Worm (Caenorhabditis elegans) whole organism, L1 larva: ENCODE measurements around the gene dct-12.

Experiments used
- ceh-90 ChIP-seq: sonication (generic microtip); optimal IDR thresholded peaks from 2 replicates; lab custom pipeline; 2016; ENCODE audit warnings: missing genetic modification characterization, missing compliant biosample characterization
- elt-3 ChIP-seq, 6 experiments: fragments of 150-350 bp in 1 of 6; sonication (generic microtip); optimal IDR thresholded peaks; 2 replicates each; lab custom pipeline; 2017 to 2018; ENCODE audit warnings: missing biosample characterization in 6 of 6, missing genetic modification characterization in 6 of 6, inconsistent platforms in 1 of 6
- fkh-10 ChIP-seq: sonication (generic microtip); optimal IDR thresholded peaks from 2 replicates; lab custom pipeline; 2017; ENCODE audit warnings: missing biosample characterization, missing genetic modification reagents, missing genetic modification characterization
- fos-1 ChIP-seq: fragments of 150-350 bp; optimal IDR thresholded peaks from 2 replicates; lab custom pipeline; 2014; ENCODE audit warnings: missing biosample characterization, missing genetic modification characterization
- nhr-11 ChIP-seq: fragments of 150-350 bp; optimal IDR thresholded peaks from 2 replicates; lab custom pipeline; 2014; ENCODE audit warnings: missing biosample characterization, missing genetic modification characterization
- unc-130 ChIP-seq: fragments of 150-350 bp; optimal IDR thresholded peaks from 2 replicates; lab custom pipeline; 2017; ENCODE audit warnings: missing biosample characterization, missing genetic modification characterization, inconsistent platforms

DNA sequence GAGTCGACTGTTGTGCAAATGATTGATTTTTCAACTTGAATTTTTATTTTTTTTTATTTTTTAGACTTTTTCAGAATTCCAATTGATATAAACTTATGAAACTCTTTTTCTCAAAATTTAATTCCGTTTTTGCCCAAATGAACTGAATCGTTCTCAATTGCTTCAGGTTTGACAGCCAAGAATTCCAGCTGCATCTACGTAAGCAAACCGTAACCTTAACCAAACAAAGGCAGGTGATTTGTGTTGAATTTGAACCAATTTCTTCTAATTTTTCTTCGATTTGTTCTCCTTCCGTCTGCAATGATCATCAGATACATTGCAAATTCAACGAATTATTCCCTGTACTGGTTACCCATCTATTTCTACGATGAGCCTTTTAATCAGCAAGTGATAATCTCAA, 17.6 kb upstream of the dct-12 start, which contains the start of gene sre-34:
- TF ChIP-seq elt-3 (tag; optimal IDR thresholded peaks at IDR 0.05; lab: Kevin White, UChicago): no peak
- no peak for TF ChIP-seq unc-130 (tag; lab: Kevin White, UChicago)
- TF ChIP-seq nhr-11: no peak
- no peak for TF ChIP-seq fos-1 (tag; lab: Kevin White, UChicago)
- no peak for TF ChIP-seq fkh-10 (GFP tag; lab: Kevin White, UChicago)
- TF ChIP-seq ceh-90: no peak
